Fruit fly (Drosophila melanogaster) whole organism: Measurements from ENCODE around the gene CG3008.

Experiments
- CG8478 ChIP-seq: fragments of >200 bp; optimal IDR thresholded peaks from 2 replicates; lab custom pipeline; 2018; ENCODE audit warnings: inconsistent platforms
- Dll ChIP-seq: fragments of >200 bp; optimal IDR thresholded peaks from 2 replicates; lab custom pipeline; 2017
- EcR ChIP-seq, 2 experiments: fragments of >200 bp; optimal IDR thresholded peaks; 2 replicates each; lab custom pipeline; 2017; ENCODE audit warnings: missing biosample characterization in 2 of 2, missing genetic modification characterization in 2 of 2, missing genetic modification reagents in 2 of 2
- pan ChIP-seq: fragments of >200 bp; optimal IDR thresholded peaks from 2 replicates; lab custom pipeline; 2017
- psq ChIP-seq: fragments of >200 bp; optimal IDR thresholded peaks from 2 replicates; lab custom pipeline; 2017
- usp ChIP-seq: fragments of >200 bp; optimal IDR thresholded peaks from 2 replicates; lab custom pipeline; 2017; ENCODE audit warnings: missing biosample characterization, missing genetic modification characterization, mixed read lengths

DNA sequence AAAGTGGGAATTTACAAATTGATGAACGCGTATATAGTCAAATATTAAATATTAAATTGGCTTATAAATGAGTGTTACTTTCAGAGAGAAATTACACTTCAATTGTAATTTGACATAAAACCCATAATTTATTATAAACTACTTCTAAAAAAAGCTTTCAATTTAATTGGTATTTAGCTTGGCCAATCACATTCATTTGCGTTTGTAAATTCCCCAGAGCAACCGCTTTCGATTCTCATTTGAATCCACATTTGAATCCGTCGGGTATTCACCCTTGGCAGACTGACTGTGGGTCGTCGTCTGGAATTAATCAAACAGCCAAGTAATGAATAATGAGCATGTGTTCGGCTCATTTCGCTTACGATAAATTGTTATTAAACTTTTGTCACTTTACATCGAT is 12.8 kb downstream of the CG3008 start:
- TF ChIP-seq EcR (GFP tag; optimal IDR thresholded peaks at IDR 0.05; lab: Kevin White, UChicago) (no peak), psq (lab: Kevin White, UChicago) (no peak), usp (GFP tag; lab: Kevin White, UChicago) (no peak), pan (lab: Kevin White, UChicago) (no peak), Dll (lab: Kevin White, UChicago) (no peak), CG8478 (lab: Kevin White, UChicago) (no peak)
